Fruit fly (Drosophila melanogaster): Measurements from ENCODE around the gene Cp7Fa.

The Cp7Fa gene

DNA sequence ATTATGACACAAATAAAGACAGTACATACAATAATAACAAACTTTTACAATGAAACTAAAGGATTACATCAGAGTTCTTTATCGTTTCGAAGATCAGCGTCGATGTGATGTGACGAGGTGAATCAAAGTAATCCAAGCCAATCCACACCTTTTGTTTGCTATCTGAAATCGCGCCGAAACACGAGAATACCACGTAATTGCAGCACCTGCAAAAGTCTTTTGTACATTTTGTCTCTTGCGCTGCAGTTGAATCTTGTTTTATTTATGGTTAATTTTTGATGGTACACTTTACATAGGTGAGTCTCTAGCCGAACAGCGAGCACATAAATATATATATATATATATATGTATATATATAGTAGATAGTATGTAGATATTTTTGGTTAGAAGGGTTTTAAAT, 14.1 kb downstream of the Cp7Fa start:
- TF ChIP-seq CTCF (optimal IDR thresholded peaks at IDR 0.05) (no peak), CG8478 (optimal IDR thresholded peaks at IDR 0.05) (no peak)

DNA sequence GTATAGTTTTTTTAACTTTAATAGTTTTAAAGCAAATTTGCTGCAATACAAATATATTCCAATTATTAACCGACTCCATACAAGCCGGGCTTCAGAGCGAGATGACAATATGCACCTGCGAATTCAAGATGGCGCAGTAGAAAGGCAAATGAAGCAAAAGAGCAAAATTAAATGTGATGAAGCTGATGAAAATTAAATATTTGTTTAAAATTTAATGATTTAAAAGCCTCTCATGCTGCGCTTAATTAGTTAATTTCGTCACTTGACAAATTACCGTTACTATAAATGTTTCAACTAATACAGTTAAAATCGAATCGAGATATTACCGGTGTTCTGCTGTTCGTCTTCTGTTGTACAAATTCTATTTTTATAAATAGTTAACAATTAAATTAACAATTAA, 18.4 kb downstream of the Cp7Fa start, which contains the start of gene CG33181:
Gene CG33181, plus strand, starts transcription at position 301 of the 400 bp plus-strand sequence.
- TF ChIP-seq CG8478 (optimal IDR thresholded peaks at IDR 0.05) (no peak), CTCF (optimal IDR thresholded peaks at IDR 0.05) (no peak)

DNA sequence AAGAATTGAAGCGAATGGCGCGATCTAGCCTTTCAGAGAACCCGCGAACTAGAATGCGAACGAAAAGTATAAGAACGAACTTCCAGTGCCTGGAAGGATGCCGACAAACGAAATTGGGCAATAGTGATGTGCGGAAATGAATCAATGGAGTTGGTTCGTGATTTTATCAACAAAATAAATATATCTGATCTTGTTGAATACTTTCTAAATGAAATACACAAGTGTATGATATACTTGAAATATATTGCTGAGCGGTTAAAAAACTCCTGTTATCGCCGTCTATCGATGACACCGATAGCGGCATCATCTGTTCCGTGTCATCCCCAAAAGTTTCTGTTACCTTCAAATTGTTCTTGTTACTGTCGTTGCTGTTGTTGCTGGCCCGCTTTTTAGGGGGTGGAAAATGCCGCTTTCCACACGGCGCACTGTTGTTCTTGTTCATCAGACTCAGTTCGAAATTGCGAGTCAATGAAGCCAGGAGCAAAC, 18.8 kb downstream of the Cp7Fa start, which contains the start of gene otu:
Gene otu, minus strand, starts transcription at position 51 of the 486 bp plus-strand sequence.
- TF ChIP-seq CTCF (optimal IDR thresholded peaks at IDR 0.05) (no peak), CG8478 (optimal IDR thresholded peaks at IDR 0.05) (no peak)

DNA sequence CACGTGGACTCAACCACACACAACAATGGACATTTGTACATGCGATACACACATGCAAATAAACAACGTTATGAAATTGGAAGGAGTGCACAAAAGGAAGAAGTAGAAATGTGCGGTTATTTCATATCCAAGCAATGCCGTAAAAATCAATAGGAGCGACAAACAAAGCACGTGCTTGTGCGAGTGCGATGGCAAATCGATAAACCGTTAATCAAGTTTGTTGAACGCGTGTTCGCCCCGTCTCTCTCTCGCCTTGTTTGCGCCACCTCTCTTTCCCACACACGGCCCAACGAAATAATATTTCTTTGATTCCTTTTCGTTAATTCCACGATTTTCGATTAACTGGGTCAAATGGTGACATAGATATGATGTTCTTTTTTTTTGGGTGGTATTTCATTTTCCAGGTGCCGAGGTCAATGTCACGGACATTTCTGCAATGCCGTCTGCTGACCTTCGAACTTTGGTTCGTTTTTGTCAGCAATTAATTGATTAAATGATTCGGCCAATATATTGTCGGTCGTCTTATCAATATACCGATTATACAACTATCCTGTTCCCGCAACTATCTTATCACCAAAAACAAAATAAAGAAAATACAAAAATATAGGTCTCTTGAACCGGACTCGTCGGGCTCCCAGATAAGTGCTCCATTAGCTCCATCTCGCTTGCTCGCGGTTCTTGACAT, 19.7 kb downstream of the Cp7Fa start:
- TF ChIP-seq CTCF (optimal IDR thresholded peaks at IDR 0.05) = no peak
- TF ChIP-seq CG8478 (optimal IDR thresholded peaks at IDR 0.05) = no peak

DNA sequence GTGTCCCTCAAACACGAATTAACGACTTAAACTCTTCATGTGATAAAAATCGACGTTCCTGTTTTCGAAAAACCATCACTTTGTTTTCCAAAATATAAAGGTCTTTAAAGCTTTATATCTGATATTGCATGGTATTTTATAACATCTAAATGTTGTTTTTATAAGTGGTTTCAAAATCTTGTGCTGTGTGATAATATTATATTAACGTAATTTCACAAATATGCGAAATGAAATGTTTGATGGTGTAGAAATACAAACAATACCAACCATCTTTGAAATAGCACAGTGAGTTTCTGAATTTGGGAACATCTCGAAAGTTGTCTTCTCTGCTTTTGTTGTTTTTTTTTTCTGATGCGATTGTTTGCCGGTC, 20.3 kb downstream of the Cp7Fa start:
- TF ChIP-seq CTCF (optimal IDR thresholded peaks at IDR 0.05) (no peak), CG8478 (optimal IDR thresholded peaks at IDR 0.05) (no peak)

DNA sequence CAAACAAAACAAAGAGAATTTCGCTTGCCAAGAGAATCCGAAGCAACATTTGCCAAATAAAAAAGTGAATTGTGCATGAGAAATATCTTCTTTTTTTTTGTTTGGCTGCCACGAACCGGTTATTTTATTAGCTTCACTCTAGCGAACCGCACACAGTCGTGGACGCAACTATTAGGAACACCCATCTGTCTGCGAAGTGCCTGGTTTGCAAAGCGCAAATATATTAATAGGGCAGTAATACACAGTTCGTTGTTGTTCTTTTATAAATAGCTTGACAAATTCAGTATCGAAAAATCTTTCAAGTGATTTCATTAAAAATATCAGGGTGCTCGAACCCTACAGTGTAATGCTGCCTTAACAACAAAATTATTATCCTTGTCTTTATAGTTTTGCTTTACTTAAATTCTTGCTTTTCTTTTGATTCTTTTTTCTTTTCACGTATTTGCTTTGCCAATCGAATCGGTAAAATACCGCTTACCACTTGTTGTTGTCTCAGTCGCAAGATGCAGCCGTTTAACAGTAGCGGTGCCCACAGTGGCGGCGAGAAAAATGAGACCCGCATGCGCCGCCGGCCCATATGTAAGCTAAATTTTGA, 20.9 kb downstream of the Cp7Fa start:
- TF ChIP-seq CTCF (optimal IDR thresholded peaks at IDR 0.05) (no peak), CG8478 (optimal IDR thresholded peaks at IDR 0.05) (no peak)

DNA sequence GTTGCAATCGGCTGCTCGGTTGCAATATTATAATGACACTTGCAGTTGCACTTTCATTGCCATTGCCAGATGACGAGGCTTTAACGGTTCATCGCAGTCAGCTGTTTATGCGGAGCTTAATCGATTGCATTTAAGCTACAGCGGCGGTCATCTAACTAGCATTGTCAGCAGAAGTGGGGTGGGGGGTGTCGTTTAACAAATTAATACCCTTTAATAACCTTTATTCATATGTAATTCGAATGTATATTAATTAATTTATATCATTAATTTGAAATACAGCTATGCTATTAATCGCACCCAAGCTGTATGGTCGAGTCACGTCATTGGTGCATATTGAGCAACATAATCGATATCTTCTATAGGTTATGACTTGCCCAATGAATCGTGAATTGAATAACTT, 22.2 kb downstream of the Cp7Fa start:
- no peak for TF ChIP-seq CG8478 (optimal IDR thresholded peaks at IDR 0.05)
- TF ChIP-seq CTCF (optimal IDR thresholded peaks at IDR 0.05) = no peak

DNA sequence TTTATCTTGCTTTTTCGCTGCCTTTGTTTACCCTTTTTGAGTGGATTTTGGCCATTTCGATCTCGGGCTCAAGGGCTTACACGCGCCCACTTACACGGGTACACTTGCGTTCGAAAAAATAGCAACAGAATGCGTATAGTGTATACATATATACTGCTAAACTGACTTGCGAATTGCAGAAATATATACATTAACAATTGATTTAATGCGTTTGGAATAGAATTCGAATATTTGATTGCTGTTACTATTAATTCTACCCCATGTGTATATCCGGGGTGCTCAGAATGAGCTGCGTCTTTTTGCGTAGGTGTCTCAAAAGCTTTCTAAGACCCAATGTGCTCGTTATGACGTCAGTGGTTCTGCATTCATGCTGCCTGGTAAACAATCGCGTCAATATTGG, 22.8 kb downstream of the Cp7Fa start:
- TF ChIP-seq CTCF (optimal IDR thresholded peaks at IDR 0.05) (no peak), CG8478 (optimal IDR thresholded peaks at IDR 0.05) (no peak)

DNA sequence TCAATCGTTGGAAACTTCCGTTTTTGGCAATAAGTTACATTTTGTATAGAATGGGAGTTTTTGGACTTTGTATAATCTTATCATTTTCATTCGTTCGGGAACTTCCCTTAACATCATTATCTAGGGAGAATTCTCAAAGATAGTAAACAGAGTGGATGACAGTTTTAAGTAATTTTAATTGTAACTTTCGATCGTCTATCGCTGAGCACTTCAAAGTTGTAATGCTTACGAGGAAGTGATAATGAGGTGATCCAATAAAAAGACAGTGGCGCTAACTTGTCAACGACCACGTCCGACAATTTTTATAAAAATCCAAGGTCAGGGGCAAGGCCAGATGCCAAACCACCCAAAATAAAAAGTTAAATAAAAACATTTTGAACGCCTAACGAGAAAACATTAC, 25.7 kb downstream of the Cp7Fa start:
- TF ChIP-seq CG8478 (optimal IDR thresholded peaks at IDR 0.05) = no peak
- TF ChIP-seq CTCF (optimal IDR thresholded peaks at IDR 0.05) = no peak

DNA sequence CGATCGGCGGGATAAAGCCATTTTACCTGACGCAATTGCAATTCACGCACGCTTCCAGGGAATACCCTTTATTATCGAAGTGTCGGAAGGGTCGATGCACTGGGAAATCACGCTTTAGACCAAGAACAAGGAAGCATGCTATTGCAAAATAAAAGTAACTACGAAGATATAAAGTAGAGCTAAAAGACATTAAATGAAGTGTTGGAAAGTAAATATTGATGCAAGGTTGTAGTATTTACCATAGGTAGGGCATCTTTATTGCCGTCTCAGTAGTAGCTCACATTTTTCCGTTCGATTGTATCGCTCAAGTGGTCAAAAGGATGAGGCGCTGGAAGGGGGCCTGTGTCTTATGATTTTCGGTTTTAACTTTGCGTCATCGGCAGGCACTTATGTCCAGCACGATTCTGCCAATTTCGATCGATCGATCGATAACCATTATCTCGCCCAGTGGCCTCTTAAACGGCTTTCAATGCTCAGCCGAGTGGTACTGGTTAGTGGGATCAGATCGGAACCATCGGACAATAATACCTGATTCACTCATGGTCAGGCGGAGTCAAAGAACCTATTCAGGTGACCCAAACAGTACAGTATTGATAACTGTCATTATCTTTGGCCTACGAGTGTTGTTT, 27.0 kb downstream of the Cp7Fa start:
- TF ChIP-seq CG8478 (optimal IDR thresholded peaks at IDR 0.05) (no peak), CTCF (optimal IDR thresholded peaks at IDR 0.05) (no peak)

DNA sequence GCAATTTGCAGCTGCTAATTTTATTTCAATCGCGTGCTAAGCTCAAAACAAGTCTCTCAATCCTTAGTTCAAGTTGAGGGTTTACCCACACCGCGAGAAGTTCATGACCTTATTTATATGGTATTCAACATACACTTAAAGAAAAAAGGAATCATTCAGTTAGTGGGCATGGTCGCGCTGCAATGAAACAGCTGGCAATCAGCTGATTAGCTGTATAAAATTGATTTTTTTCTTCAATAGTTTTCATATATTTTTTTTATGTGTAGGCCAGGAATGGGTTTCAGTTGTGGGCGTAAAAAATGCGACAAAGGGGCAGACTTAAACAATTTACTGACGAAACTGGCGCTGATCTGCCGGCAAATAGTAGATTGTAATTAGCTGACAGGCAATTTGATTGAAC, 28.5 kb downstream of the Cp7Fa start:
- TF ChIP-seq CTCF (optimal IDR thresholded peaks at IDR 0.05) = no peak
- TF ChIP-seq CG8478 (optimal IDR thresholded peaks at IDR 0.05) = no peak

DNA sequence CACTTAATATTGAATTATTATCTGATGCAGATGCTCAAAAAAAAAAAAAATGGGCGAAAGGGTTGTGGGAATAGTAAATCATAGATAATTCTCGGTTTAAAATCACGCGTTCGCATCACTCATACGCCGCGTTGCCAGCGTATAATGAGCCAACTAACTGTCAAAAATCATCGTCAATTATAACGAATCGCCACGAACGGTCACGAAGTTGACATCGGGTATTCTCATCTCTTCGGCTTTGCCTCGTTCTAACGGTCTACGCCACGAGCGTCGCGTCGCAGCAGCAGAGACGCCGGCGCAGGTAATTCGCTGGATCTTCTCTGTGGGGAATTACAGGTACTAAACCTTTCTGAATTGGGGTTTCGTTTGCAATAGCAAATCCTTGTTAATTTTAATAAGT, 30.7 kb downstream of the Cp7Fa start:
- TF ChIP-seq CTCF (optimal IDR thresholded peaks at IDR 0.05) = no peak
- TF ChIP-seq CG8478 (optimal IDR thresholded peaks at IDR 0.05) = no peak

DNA sequence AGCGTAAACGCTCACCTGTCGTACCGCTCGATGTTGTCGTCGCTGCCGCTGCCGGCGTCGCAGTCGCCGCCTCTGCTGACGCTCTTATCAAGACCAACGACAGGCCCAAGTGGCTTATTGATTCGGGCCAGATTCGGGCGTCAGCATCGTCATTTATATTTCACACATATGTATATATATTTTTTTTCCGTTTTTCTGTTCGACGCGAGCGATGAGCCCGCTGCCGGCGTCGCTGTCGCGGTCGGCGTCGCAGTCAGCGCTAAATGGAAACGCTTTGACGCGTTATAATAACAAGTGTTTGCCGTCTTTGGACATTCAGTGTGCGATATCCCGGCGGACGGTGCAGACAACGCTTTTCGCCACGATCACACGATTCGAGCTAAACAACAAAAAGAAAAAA, 31.4 kb downstream of the Cp7Fa start:
- TF ChIP-seq CTCF (optimal IDR thresholded peaks at IDR 0.05) = no peak
- TF ChIP-seq CG8478 (optimal IDR thresholded peaks at IDR 0.05) = no peak

DNA sequence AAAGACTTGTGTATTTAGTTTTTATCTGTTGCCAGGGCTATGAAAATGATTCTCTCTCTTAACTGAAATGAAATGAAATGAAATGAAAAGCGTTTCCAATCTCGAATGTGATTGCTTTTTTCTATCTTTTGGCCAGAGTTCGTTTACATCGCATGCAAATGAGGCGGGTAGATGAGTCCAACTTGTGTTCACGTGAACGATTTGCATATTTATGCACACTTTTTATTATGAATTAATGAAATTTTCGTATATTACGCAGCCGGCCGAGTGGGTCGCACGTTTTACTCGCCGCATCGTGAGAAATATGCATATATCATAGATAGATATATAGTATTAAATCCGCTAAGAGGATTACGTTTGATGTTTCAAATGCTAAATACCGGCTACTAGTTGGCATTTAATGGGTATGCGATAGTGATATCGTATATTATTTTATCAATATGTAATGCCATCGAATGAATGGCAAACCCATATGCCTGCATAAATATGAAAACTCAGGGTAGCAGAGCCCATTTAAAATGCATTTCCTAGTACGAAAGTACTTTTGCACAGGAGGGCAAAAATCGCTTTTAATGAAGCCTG, 34.4 kb downstream of the Cp7Fa start:
- TF ChIP-seq CTCF (optimal IDR thresholded peaks at IDR 0.05) = no peak
- no peak for TF ChIP-seq CG8478 (optimal IDR thresholded peaks at IDR 0.05)

DNA sequence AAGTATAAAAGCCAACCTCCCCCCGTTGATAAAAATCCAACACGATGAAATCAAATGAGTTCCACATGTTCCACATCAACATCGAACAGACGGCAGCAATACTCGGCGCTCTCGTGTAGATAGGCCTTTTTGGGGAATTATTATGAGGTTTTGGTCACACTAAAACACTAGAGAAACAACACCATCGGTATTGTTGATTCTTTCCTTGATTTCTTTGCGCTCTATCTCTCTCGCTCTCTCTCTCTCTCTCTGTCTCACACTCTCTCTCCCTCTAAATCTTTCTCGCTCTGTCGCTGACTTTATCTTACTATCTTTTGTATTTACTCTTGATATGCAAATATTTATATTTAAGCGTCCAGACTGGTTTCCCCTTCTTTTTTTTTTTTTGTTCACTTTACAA, 40.0 kb downstream of the Cp7Fa start:
- TF ChIP-seq CTCF (optimal IDR thresholded peaks at IDR 0.05) = no peak
- TF ChIP-seq CG8478 (optimal IDR thresholded peaks at IDR 0.05) = no peak

DNA sequence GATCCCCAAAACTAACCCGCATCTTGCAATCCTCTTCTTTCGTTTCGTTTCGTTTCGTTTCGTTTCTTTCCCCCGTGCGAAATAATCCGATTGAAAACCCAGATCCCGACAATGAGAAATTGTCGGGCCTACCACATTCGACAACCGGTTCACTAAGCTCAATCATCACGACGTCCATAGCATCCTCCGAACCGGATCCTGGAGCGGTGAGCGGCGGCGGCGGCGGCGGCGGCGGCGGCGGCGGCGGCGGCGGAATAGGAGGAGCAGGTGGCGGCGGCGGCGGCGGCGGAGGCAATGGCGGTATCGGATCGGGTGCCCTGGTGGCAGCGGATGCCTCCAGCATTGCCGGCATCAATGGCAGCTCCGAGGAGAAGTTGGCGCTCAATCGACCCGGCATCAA, 41.6 kb downstream of the Cp7Fa start:
- TF ChIP-seq CTCF (optimal IDR thresholded peaks at IDR 0.05) (no peak), CG8478 (optimal IDR thresholded peaks at IDR 0.05) (no peak)
